Worm (Caenorhabditis elegans) whole organism, young adult: ENCODE results near the gene lido-10.

ENCODE experiments used
- C17E4.6 ChIP-seq: fragments of 200-800 bp; sonication (Bioruptor generic); IDR thresholded peaks from 2 replicates; pipeline ENCODE4 v1.3.6; 2022; ENCODE audit warnings: missing genetic modification reagents, missing genetic modification characterization, missing compliant biosample characterization
- F23B12.7 ChIP-seq: sonication (generic microtip); optimal IDR thresholded peaks from 2 replicates; lab custom pipeline; 2017; ENCODE audit warnings: missing genetic modification characterization, mild to moderate bottlenecking, missing compliant biosample characterization, antibody characterized with exemption, moderate library complexity; ENCODE audit not compliant: insufficient read depth
- F33H1.4 ChIP-seq: fragments of 200-800 bp; sonication (Bioruptor generic); IDR thresholded peaks from 2 replicates; pipeline ENCODE4 v1.3.6; 2022; ENCODE audit warnings: missing genetic modification reagents, missing genetic modification characterization, missing compliant biosample characterization
- F39B2.1 ChIP-seq: fragments of 200-800 bp; sonication (Bioruptor generic); IDR thresholded peaks from 2 replicates; pipeline ENCODE4 v1.3.6; 2022; ENCODE audit warnings: missing genetic modification reagents, missing genetic modification characterization, missing compliant biosample characterization
- F55B11.4 ChIP-seq: sonication (generic microtip); optimal IDR thresholded peaks from 2 replicates; lab custom pipeline; 2016; ENCODE audit warnings: missing compliant biosample characterization, missing genetic modification characterization, borderline replicate concordance; ENCODE audit not compliant: insufficient read depth
- atf-7 ChIP-seq: sonication (generic microtip); optimal IDR thresholded peaks from 2 replicates; lab custom pipeline; 2017; ENCODE audit warnings: mild to moderate bottlenecking, missing genetic modification characterization, missing compliant biosample characterization
- attf-6 ChIP-seq: fragments of 200-800 bp; sonication (Bioruptor generic); IDR thresholded peaks from 2 replicates; pipeline ENCODE4 v1.3.6; 2022; ENCODE audit warnings: missing genetic modification reagents, missing genetic modification characterization, missing compliant biosample characterization
- bed-2 ChIP-seq: fragments of 200-800 bp; sonication (Bioruptor generic); IDR thresholded peaks from 2 replicates; pipeline ENCODE4 v1.3.6; 2022; ENCODE audit warnings: missing genetic modification reagents, missing genetic modification characterization, missing compliant biosample characterization
- cebp-2 ChIP-seq: fragments of 200-800 bp; sonication (Bioruptor generic); IDR thresholded peaks from 2 replicates; pipeline ENCODE4 v1.3.6; 2022; ENCODE audit warnings: missing genetic modification characterization, missing compliant biosample characterization
- ceh-91 ChIP-seq: fragments of 200-800 bp; sonication (Bioruptor generic); IDR thresholded peaks from 2 replicates; pipeline ENCODE4 v1.3.6; 2022; ENCODE audit warnings: missing genetic modification reagents, missing genetic modification characterization, missing compliant biosample characterization
- egl-18 ChIP-seq: fragments of 200-800 bp; sonication (Bioruptor generic); IDR thresholded peaks from 2 replicates; pipeline ENCODE4 v1.3.6; 2022; ENCODE audit warnings: missing genetic modification reagents, missing genetic modification characterization, missing compliant biosample characterization
- ets-4 ChIP-seq: fragments of 200-800 bp; sonication (Bioruptor generic); optimal IDR thresholded peaks from 2 replicates; lab custom pipeline; 2018; ENCODE audit warnings: mild to moderate bottlenecking, missing genetic modification characterization, missing compliant biosample characterization
- him-1 ChIP-seq: sonication (generic microtip); optimal IDR thresholded peaks from 2 replicates; lab custom pipeline; 2016; ENCODE audit warnings: missing genotype, missing genetic modification reagents, missing genetic modification characterization, missing compliant biosample characterization
- hmg-1.2 ChIP-seq: fragments of 200-800 bp; sonication (Bioruptor generic); IDR thresholded peaks from 2 replicates; pipeline ENCODE4 v1.3.6; 2022; ENCODE audit warnings: missing genetic modification reagents, missing genetic modification characterization, missing compliant biosample characterization
- lin-54 ChIP-seq: fragments of 200-800 bp; sonication (Bioruptor generic); optimal IDR thresholded peaks from 2 replicates; lab custom pipeline; 2018; ENCODE audit warnings: mild to moderate bottlenecking, missing genetic modification characterization, missing compliant biosample characterization
- lir-1 ChIP-seq: fragments of 200-800 bp; sonication (Bioruptor generic); conservative IDR thresholded peaks from 2 replicates; pipeline ENCODE4 v1.3.6; 2022; ENCODE audit warnings: missing genetic modification reagents, missing genetic modification characterization, missing compliant biosample characterization
- madf-8 ChIP-seq: fragments of 200-800 bp; sonication (Bioruptor generic); conservative IDR thresholded peaks from 2 replicates; pipeline ENCODE4 v1.3.6; 2022; ENCODE audit warnings: missing genetic modification reagents, missing genetic modification characterization, missing compliant biosample characterization
- nfyb-1 ChIP-seq: fragments of 200-800 bp; sonication (Bioruptor generic); IDR thresholded peaks from 2 replicates; pipeline ENCODE4 v1.3.6; 2022; ENCODE audit warnings: missing genetic modification reagents, missing genetic modification characterization, missing compliant biosample characterization
- nhr-80 ChIP-seq: sonication (generic microtip); optimal IDR thresholded peaks from 2 replicates; lab custom pipeline; 2016; ENCODE audit warnings: missing genetic modification characterization, missing compliant biosample characterization
- pbrm-1 ChIP-seq: fragments of 200-800 bp; sonication (Bioruptor generic); IDR thresholded peaks from 2 replicates; pipeline ENCODE4 v1.3.6; 2022; ENCODE audit warnings: missing genetic modification reagents, missing genetic modification characterization, missing compliant biosample characterization
- rcor-1 ChIP-seq: fragments of 200-800 bp; sonication (Bioruptor generic); IDR thresholded peaks from 2 replicates; pipeline ENCODE4 v1.3.6; 2022; ENCODE audit warnings: missing genetic modification reagents, missing genetic modification characterization, missing compliant biosample characterization
- snpc-1.1 ChIP-seq: sonication (generic microtip); optimal IDR thresholded peaks from 2 replicates; lab custom pipeline; 2017; ENCODE audit warnings: missing genetic modification characterization, mild to moderate bottlenecking, missing compliant biosample characterization, antibody characterized with exemption, moderate library complexity, missing genotype, missing genetic modification reagents; ENCODE audit not compliant: insufficient read depth
- snpc-1.3 ChIP-seq: sonication (generic microtip); optimal IDR thresholded peaks from 2 replicates; lab custom pipeline; 2017; ENCODE audit warnings: missing genetic modification characterization, mild to moderate bottlenecking, missing compliant biosample characterization, antibody characterized with exemption, moderate library complexity, missing genotype, missing genetic modification reagents; ENCODE audit not compliant: insufficient read depth
- snpc-4 ChIP-seq, 5 experiments: fragments of 150-350 bp in 1 of 5; sonication (generic microtip) in 4 of 5; optimal IDR thresholded peaks; 2 replicates each; lab custom pipeline; 2014 to 2018; ENCODE audit warnings: missing genetic modification characterization in 5 of 5, missing biosample characterization in 3 of 5, antibody characterized with exemption in 2 of 5, mild to moderate bottlenecking in 2 of 5, missing compliant biosample characterization in 2 of 5, missing genotype in 2 of 5, moderate library complexity in 2 of 5, missing genetic modification reagents in 1 of 5
- ztf-3 ChIP-seq: fragments of 200-800 bp; sonication (Bioruptor generic); optimal IDR thresholded peaks from 2 replicates; lab custom pipeline; 2018; ENCODE audit warnings: mild to moderate bottlenecking, missing genetic modification characterization, missing compliant biosample characterization
- ztf-6 ChIP-seq: fragments of 200-800 bp; sonication (Bioruptor generic); IDR thresholded peaks from 2 replicates; pipeline ENCODE4 v1.3.6; 2022; ENCODE audit warnings: missing genetic modification reagents, missing genetic modification characterization, missing compliant biosample characterization

The lido-10 gene

DNA sequence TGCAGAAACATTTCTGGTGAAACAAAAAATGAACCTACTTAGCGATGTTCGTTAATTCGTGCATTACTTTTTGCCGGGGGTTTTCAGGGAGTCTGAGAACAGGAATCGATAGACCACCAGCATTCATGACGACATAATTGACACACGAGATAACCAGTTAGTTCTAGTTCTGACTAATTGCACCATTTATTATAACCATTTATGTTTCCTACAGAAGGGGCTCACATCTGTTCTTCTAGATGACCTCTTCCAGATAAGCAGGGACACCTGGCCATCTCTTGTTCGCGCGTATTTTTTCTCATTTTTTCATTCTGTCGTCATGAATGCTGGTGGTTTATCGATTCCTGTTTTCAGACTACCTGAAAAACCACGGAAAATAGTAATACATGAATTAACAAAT, 6.1 kb downstream of the lido-10 start, which contains the start of gene sdz-5:
sdz-5 (plus strand) TSS at position 301 of the 400 bp plus-strand sequence.
- no peak for TF ChIP-seq egl-18 (GFP tag; lab: Robert Waterston, UW)
- no peak for TF ChIP-seq him-1
- TF ChIP-seq ztf-3 (GFP tag; lab: Kevin White, UChicago) = no peak
- TF ChIP-seq, all 124 proteins: peak for 0

DNA sequence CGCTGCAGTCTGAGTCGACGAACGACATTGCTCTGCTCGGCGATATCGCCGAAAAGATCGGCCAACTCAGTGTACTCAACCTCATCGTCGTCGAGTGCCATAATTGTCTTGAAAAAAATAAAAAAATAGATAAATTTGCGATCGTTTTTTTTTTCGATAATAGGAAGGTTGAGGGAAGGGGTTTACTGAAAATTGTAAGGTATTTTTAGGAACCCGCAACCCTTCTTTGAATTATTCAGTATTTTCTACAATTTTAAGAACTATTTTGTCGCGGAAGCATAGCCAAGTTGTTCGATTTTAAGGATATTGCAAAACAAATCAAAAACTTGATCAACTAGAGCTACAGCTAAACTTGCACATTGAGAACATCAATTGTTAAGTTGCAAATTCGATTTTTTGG, 9.8 kb downstream of the lido-10 start, which contains the start of gene C41H7.9:
C41H7.9 (minus strand) TSS at position 101 of the 400 bp plus-strand sequence.
- TF ChIP-seq C17E4.6 (GFP tag; lab: Robert Waterston, UW) = no peak
- TF ChIP-seq pbrm-1 = no peak
- no peak for TF ChIP-seq lin-54 (GFP tag; lab: Kevin White, UChicago)
- TF ChIP-seq F39B2.1 (GFP tag; lab: Robert Waterston, UW) = no peak
- no peak for TF ChIP-seq rcor-1 (GFP tag; lab: Robert Waterston, UW)
- TF ChIP-seq F55B11.4 = no peak
- no peak for TF ChIP-seq ztf-6 (GFP tag; lab: Robert Waterston, UW)

- TF ChIP-seq attf-6 (GFP tag; lab: Robert Waterston, UW) (no peak), nhr-80 (tag; lab: Kevin White, UChicago) (peak; percentile 71), ceh-91 (no peak), lir-1 (GFP tag; lab: Robert Waterston, UW) (no peak), nfyb-1 (GFP tag; lab: Robert Waterston, UW) (peak; percentile 93), cebp-2 (GFP tag; lab: Robert Waterston, UW) (no peak), madf-8 (no peak)
These were observed 12.0 kb downstream of the lido-10 start, which contains the start of gene C41H7.2 for ce11 chrII:3014196-3014849. Gene C41H7.2, plus strand, starts transcription at chrII:3014817.

ce11 chrII:3019807-3020206, 17.5 kb downstream of the lido-10 start, which contains the start of gene clec-3:
Gene clec-3, minus strand, starts transcription at chrII:3019907.
- TF ChIP-seq bed-2 (GFP tag; lab: Robert Waterston, UW) = no peak
- TF ChIP-seq snpc-1.3 = no peak
- no peak for TF ChIP-seq pbrm-1

DNA sequence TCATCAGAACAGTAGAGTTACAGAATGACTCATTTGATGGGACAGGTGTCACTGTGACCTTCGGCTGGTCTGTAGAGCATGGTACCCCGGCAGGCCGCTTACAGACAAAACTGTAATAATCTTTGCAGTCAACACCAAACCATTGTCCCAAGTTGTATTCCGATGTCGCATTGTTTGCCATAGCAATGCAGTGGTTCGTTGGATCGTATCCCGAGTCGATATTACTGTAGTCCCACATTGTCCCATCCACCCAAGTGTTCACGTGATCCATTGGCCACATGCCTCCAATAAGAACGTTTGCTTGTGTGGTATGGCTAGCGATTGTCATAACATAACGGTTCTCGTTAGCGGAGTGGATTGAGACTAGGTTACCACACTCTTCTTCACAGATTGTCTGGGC, 18.6 kb downstream of the lido-10 start:
- TF ChIP-seq atf-7 (tag; lab: Kevin White, UChicago) (no peak), madf-8 (no peak), F23B12.7 (no peak)

- no peak for TF ChIP-seq F33H1.4 (GFP tag; lab: Robert Waterston, UW)
- no peak for TF ChIP-seq snpc-4 (GFP tag; optimal IDR thresholded peaks at IDR 0.05; lab: Kevin White, UChicago)
- TF ChIP-seq snpc-4 (tag; optimal IDR thresholded peaks at IDR 0.05; lab: Kevin White, UChicago) = peak in 2 of 4 experiments; percentile 69 to 76
- TF ChIP-seq hmg-1.2 (GFP tag; lab: Robert Waterston, UW) = peak; percentile 39
- no peak for TF ChIP-seq ets-4
- TF ChIP-seq pbrm-1 = no peak
- peak; percentile 10 for TF ChIP-seq snpc-1.1
These were observed 21.1 kb downstream of the lido-10 start, which contains the start of gene clec-2 for ce11 chrII:3023381-3023935. Gene clec-2, minus strand, starts transcription at chrII:3023431.
